Worm (Caenorhabditis elegans): ENCODE results near the gene oac-15.

DNA sequence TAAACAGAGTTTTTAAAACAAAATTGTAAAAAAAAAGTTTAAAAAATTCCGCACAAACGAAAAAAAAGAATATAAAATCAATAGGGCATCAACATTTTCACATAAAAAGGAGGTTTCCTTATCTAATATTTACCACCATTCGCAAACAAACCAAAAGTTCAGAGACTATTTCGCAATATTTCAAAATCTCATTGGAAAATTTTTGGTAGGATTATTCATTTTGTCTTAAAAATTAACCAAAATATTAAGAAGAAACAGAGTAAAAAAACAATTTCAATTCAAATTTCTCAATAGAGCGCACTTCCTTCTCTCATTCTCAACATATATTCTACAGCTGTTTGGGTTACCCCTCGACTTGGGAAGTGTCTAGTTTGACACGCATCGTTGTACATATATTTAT lies 49.6 kb downstream of the oac-15 start:
- TF ChIP-seq flt-1 (GFP tag; IDR thresholded peaks at IDR 0.05): no peak
- no peak for TF ChIP-seq ama-1 (optimal IDR thresholded peaks at IDR 0.05)
- TF ChIP-seq tbx-37 (GFP tag; conservative IDR thresholded peaks at IDR 0.05): no peak
- TF ChIP-seq scrt-1 (GFP tag; IDR thresholded peaks at IDR 0.05): no peak
- TF ChIP-seq sea-1 (GFP tag; conservative IDR thresholded peaks at IDR 0.05): no peak
- no peak for TF ChIP-seq ceh-36 (tag; optimal IDR thresholded peaks at IDR 0.05)
- no peak for TF ChIP-seq pes-1 (GFP tag; IDR thresholded peaks at IDR 0.05)
- TF ChIP-seq hnd-1 (tag; optimal IDR thresholded peaks at IDR 0.05): no peak
- no peak for TF ChIP-seq ets-7 (tag; optimal IDR thresholded peaks at IDR 0.05)
- no peak for TF ChIP-seq aly-1 (tag; optimal IDR thresholded peaks at IDR 0.05)
- TF ChIP-seq B0310.2 (tag; optimal IDR thresholded peaks at IDR 0.05): no peak
- no peak for TF ChIP-seq hmbx-1 (tag; optimal IDR thresholded peaks at IDR 0.05)
- no peak for TF ChIP-seq F13C5.2 (tag; optimal IDR thresholded peaks at IDR 0.05)
- TF ChIP-seq tra-4 (tag; optimal IDR thresholded peaks at IDR 0.05): no peak

Data from whole organism, early embryonic.